Fruit fly (Drosophila melanogaster): Measurements from ENCODE around the gene CG5888.

- TF ChIP-seq CG8478 (optimal IDR thresholded peaks at IDR 0.05) (no peak), CTCF (optimal IDR thresholded peaks at IDR 0.05) (no peak)
Measured at dm6 chr2L:16390803-16391202, 57.5 kb downstream of the CG5888 start.
